Fruit fly (Drosophila melanogaster) whole organism, adult: ENCODE data around the gene viaf.

Experiments used
- CG14711 ChIP-seq: fragments of 200-800 bp; sonication (Bioruptor generic); optimal IDR thresholded peaks from 2 replicates; lab custom pipeline; 2018; ENCODE audit warnings: missing biosample characterization, mild to moderate bottlenecking, missing genetic modification characterization, moderate library complexity
- CG7045 ChIP-seq: fragments of 200-800 bp; sonication (Bioruptor generic); optimal IDR thresholded peaks from 2 replicates; lab custom pipeline; 2017; ENCODE audit warnings: missing biosample characterization, mild to moderate bottlenecking, missing genetic modification characterization
- Clk ChIP-seq: fragments of 200-800 bp; sonication (Bioruptor generic); optimal IDR thresholded peaks from 2 replicates; lab custom pipeline; 2017; ENCODE audit warnings: missing biosample characterization, missing genetic modification characterization
- Hr96 ChIP-seq: fragments of 200-800 bp; sonication (Bioruptor generic); optimal IDR thresholded peaks from 2 replicates; lab custom pipeline; 2016; ENCODE audit warnings: missing biosample characterization, missing genetic modification characterization
- bab1 ChIP-seq: fragments of 200-800 bp; sonication (Bioruptor generic); optimal IDR thresholded peaks from 3 replicates; lab custom pipeline; 2019; ENCODE audit warnings: missing biosample characterization, mild to moderate bottlenecking, missing genetic modification characterization, moderate library complexity
- cic ChIP-seq: fragments of 200-800 bp; sonication (Bioruptor generic); optimal IDR thresholded peaks from 2 replicates; lab custom pipeline; 2017; ENCODE audit warnings: missing biosample characterization, mild to moderate bottlenecking, missing genetic modification characterization, moderate library complexity
- kay ChIP-seq: fragments of 200-800 bp; sonication (Bioruptor generic); peaks from one replicate; lab custom pipeline; 2016; ENCODE audit warnings: missing biosample characterization, missing genetic modification characterization, borderline replicate concordance
- ovo ChIP-seq: fragments of 200-800 bp; sonication (Bioruptor generic); optimal IDR thresholded peaks from 2 replicates; lab custom pipeline; 2016; ENCODE audit warnings: missing biosample characterization, missing genetic modification characterization
- tj ChIP-seq: fragments of 200-800 bp; sonication (Bioruptor generic); optimal IDR thresholded peaks from 3 replicates; lab custom pipeline; 2017; ENCODE audit warnings: missing biosample characterization, mild to moderate bottlenecking, missing genetic modification characterization, moderate library complexity

DNA sequence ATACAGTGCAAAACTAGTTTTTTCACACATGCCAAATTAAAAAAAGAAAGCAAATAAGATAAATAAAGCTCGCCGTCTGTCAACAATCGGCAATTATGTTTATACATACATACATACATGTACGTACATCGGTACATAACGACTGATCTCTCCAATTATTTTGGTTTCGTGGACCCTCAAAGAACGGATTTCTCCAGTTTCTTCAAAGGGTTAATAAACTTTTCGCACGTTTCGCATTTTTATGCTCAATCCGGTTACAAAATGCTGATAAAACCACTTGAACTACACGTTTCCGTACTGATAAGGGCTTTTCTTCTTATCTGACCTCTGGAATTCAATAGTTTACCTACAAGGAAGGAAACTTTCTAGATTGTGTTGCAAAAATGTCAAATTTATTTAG lies 10.5 kb upstream of the viaf start:
- TF ChIP-seq Clk (GFP tag; lab: Kevin White, UChicago) (no peak), kay (GFP tag; lab: Kevin White, UChicago) (no peak), tj (GFP tag; lab: Kevin White, UChicago) (no peak), CG7045 (no peak), cic (GFP tag; lab: Kevin White, UChicago) (no peak), CG14711 (no peak), Hr96 (GFP tag; lab: Kevin White, UChicago) (no peak), ovo (GFP tag; lab: Kevin White, UChicago) (no peak), bab1 (GFP tag; lab: Kevin White, UChicago) (no peak)
